Worm (Caenorhabditis elegans) whole organism, L4 larva: Measurements from ENCODE around the gene wbp-2.

Source experiments
- F10B5.3 ChIP-seq: sonication (generic microtip); optimal IDR thresholded peaks from 2 replicates; lab custom pipeline; 2016; ENCODE audit warnings: mild to moderate bottlenecking, missing genetic modification characterization, missing compliant biosample characterization
- F26F4.8 ChIP-seq: fragments of 200-800 bp; sonication (Bioruptor generic); conservative IDR thresholded peaks from 2 replicates; pipeline ENCODE4 v1.3.6; 2022; ENCODE audit warnings: missing genetic modification characterization, missing compliant biosample characterization
- F49E8.2 ChIP-seq: sonication (generic microtip); optimal IDR thresholded peaks from 2 replicates; lab custom pipeline; 2016; ENCODE audit warnings: missing compliant biosample characterization, mild to moderate bottlenecking, missing genetic modification characterization, borderline replicate concordance
- Y105C5A.15 ChIP-seq: fragments of 200-800 bp; sonication (Bioruptor generic); IDR thresholded peaks from 2 replicates; pipeline ENCODE4 v1.3.6; 2022; ENCODE audit warnings: missing genetic modification characterization, missing compliant biosample characterization
- Y75B8A.6 ChIP-seq: fragments of 200-800 bp; sonication (Bioruptor generic); IDR thresholded peaks from 2 replicates; pipeline ENCODE4 v1.3.6; 2022; ENCODE audit warnings: missing genetic modification reagents, missing genetic modification characterization, missing compliant biosample characterization
- ZK337.2 ChIP-seq: fragments of 200-800 bp; sonication (Bioruptor generic); IDR thresholded peaks from 2 replicates; pipeline ENCODE4 v1.3.6; 2022; ENCODE audit warnings: missing genetic modification reagents, missing genetic modification characterization, missing compliant biosample characterization
- aha-1 ChIP-seq: fragments of 150-350 bp; peaks from one replicate; lab custom pipeline; 2014; ENCODE audit warnings: missing biosample characterization, missing genetic modification characterization
- ceh-28 ChIP-seq: fragments of 150-350 bp; optimal IDR thresholded peaks from 2 replicates; lab custom pipeline; 2014; ENCODE audit warnings: missing biosample characterization, missing genetic modification reagents, missing genetic modification characterization
- ceh-62 ChIP-seq: sonication (generic microtip); optimal IDR thresholded peaks from 2 replicates; lab custom pipeline; 2017; ENCODE audit warnings: missing biosample characterization, missing genetic modification characterization
- ces-1 ChIP-seq: fragments of 150-350 bp; sonication (generic microtip); optimal IDR thresholded peaks from 4 replicates; lab custom pipeline; 2014; ENCODE audit warnings: missing biosample characterization, missing genetic modification reagents, missing genetic modification characterization
- ctbp-1 ChIP-seq: fragments of 200-800 bp; sonication (Bioruptor generic); IDR thresholded peaks from 2 replicates; pipeline ENCODE4 v1.3.6; 2022; ENCODE audit warnings: missing genetic modification reagents, missing genetic modification characterization, missing compliant biosample characterization
- daf-8 ChIP-seq: fragments of 200-800 bp; sonication (Bioruptor generic); IDR thresholded peaks from 2 replicates; pipeline ENCODE4 v1.3.6; 2022; ENCODE audit warnings: missing genetic modification characterization, missing compliant biosample characterization
- dmd-8 ChIP-seq: fragments of 200-800 bp; sonication (Bioruptor generic); IDR thresholded peaks from 2 replicates; pipeline ENCODE4 v1.3.6; 2022; ENCODE audit warnings: missing genetic modification characterization, missing compliant biosample characterization
- dmd-9 ChIP-seq: fragments of 200-800 bp; sonication (Bioruptor generic); IDR thresholded peaks from 2 replicates; pipeline ENCODE4 v1.3.6; 2022; ENCODE audit warnings: missing genetic modification reagents, missing genetic modification characterization, missing compliant biosample characterization
- dpl-1 ChIP-seq: fragments of 150-350 bp; optimal IDR thresholded peaks from 2 replicates; lab custom pipeline; 2014; ENCODE audit warnings: missing biosample characterization, missing genetic modification reagents, missing genetic modification characterization
- egl-27 ChIP-seq: sonication (generic microtip); optimal IDR thresholded peaks from 3 replicates; lab custom pipeline; 2017; ENCODE audit warnings: missing biosample characterization, missing genetic modification reagents, missing genetic modification characterization
- fos-1 ChIP-seq: fragments of 150-350 bp; optimal IDR thresholded peaks from 2 replicates; lab custom pipeline; 2014; ENCODE audit warnings: missing biosample characterization, missing genetic modification characterization
- gei-8 ChIP-seq: fragments of 200-800 bp; sonication (Bioruptor generic); optimal IDR thresholded peaks from 2 replicates; lab custom pipeline; 2018; ENCODE audit warnings: mild to moderate bottlenecking, missing genetic modification characterization, missing compliant biosample characterization
- hif-1 ChIP-seq, 2 experiments: sonication (generic microtip); optimal IDR thresholded peaks; 2 replicates each; lab custom pipeline; 2016 to 2017; ENCODE audit warnings: missing compliant biosample characterization in 2 of 2, missing genetic modification characterization in 2 of 2, missing genetic modification reagents in 2 of 2, missing genotype in 2 of 2, mild to moderate bottlenecking in 1 of 2
- hlh-30 ChIP-seq: sonication (generic microtip); optimal IDR thresholded peaks from 2 replicates; lab custom pipeline; 2017; ENCODE audit warnings: antibody characterized with exemption, mild to moderate bottlenecking, missing genetic modification characterization, missing compliant biosample characterization; ENCODE audit not compliant: insufficient read depth
- hmg-1.1 ChIP-seq: fragments of 200-800 bp; sonication (Bioruptor generic); IDR thresholded peaks from 2 replicates; pipeline ENCODE4 v1.3.6; 2022; ENCODE audit warnings: missing genetic modification reagents, missing genetic modification characterization, missing compliant biosample characterization
- lim-7 ChIP-seq: fragments of 200-800 bp; sonication (Bioruptor generic); IDR thresholded peaks from 2 replicates; pipeline ENCODE4 v1.3.6; 2022; ENCODE audit warnings: missing genetic modification characterization, missing compliant biosample characterization
- lin-38 ChIP-seq: fragments of 200-800 bp; sonication (Bioruptor generic); IDR thresholded peaks from 2 replicates; pipeline ENCODE4 v1.3.6; 2022; ENCODE audit warnings: missing genetic modification reagents, missing genetic modification characterization, missing compliant biosample characterization
- lin-39 ChIP-seq: fragments of 150-350 bp; optimal IDR thresholded peaks from 2 replicates; lab custom pipeline; 2014; ENCODE audit warnings: missing biosample characterization, missing genetic modification reagents, missing genetic modification characterization
- lsy-2 ChIP-seq, 2 experiments: fragments of 150-350 bp in 1 of 2; sonication (generic microtip) in 1 of 2; optimal IDR thresholded peaks; 2 replicates each; lab custom pipeline; 2014 to 2017; ENCODE audit warnings: missing biosample characterization in 2 of 2, missing genetic modification characterization in 2 of 2
- mdl-1 ChIP-seq, 2 experiments: fragments of 150-350 bp in 1 of 2; sonication (generic microtip) in 1 of 2; optimal IDR thresholded peaks; 2 replicates each; lab custom pipeline; 2014 to 2017; ENCODE audit warnings: missing biosample characterization in 2 of 2, missing genetic modification characterization in 2 of 2
- mep-1 ChIP-seq: fragments of 150-350 bp; sonication (generic microtip); optimal IDR thresholded peaks from 3 replicates; lab custom pipeline; 2014; ENCODE audit warnings: missing biosample characterization, missing genetic modification characterization
- nhr-102 ChIP-seq: sonication (generic microtip); optimal IDR thresholded peaks from 2 replicates; lab custom pipeline; 2016; ENCODE audit warnings: mild to moderate bottlenecking, missing genetic modification characterization, moderate library complexity, missing compliant biosample characterization
- nhr-11 ChIP-seq: fragments of 150-350 bp; optimal IDR thresholded peaks from 2 replicates; lab custom pipeline; 2014; ENCODE audit warnings: missing biosample characterization, missing genetic modification characterization
- nhr-28 ChIP-seq: fragments of 150-350 bp; optimal IDR thresholded peaks from 2 replicates; lab custom pipeline; 2014; ENCODE audit warnings: missing biosample characterization, missing genetic modification characterization
- nhr-41 ChIP-seq: fragments of 200-800 bp; sonication (Bioruptor generic); IDR thresholded peaks from 2 replicates; pipeline ENCODE4 v1.3.6; 2022; ENCODE audit warnings: missing genetic modification reagents, missing genetic modification characterization, missing compliant biosample characterization
- nhr-42 ChIP-seq: fragments of 200-800 bp; sonication (Bioruptor generic); IDR thresholded peaks from 2 replicates; pipeline ENCODE4 v1.3.6; 2022; ENCODE audit warnings: missing genetic modification characterization, missing compliant biosample characterization
- php-3 ChIP-seq: fragments of 200-800 bp; sonication (Bioruptor generic); IDR thresholded peaks from 2 replicates; pipeline ENCODE4 v1.3.6; 2022; ENCODE audit warnings: missing genetic modification reagents, missing genetic modification characterization, missing compliant biosample characterization
- saeg-2 ChIP-seq: fragments of 200-800 bp; sonication (Bioruptor generic); IDR thresholded peaks from 2 replicates; pipeline ENCODE4 v1.3.6; 2022; ENCODE audit warnings: missing genetic modification reagents, missing genetic modification characterization, missing compliant biosample characterization
- sdz-12 ChIP-seq: fragments of 200-800 bp; sonication (Bioruptor generic); optimal IDR thresholded peaks from 2 replicates; lab custom pipeline; 2018; ENCODE audit warnings: mild to moderate bottlenecking, missing genetic modification characterization, missing compliant biosample characterization
- skn-1 ChIP-seq: fragments of 150-350 bp; optimal IDR thresholded peaks from 2 replicates; lab custom pipeline; 2014; ENCODE audit warnings: missing biosample characterization, missing genetic modification characterization
- spr-3 ChIP-seq: fragments of 200-800 bp; sonication (Bioruptor generic); optimal IDR thresholded peaks from 2 replicates; lab custom pipeline; 2018; ENCODE audit warnings: mild to moderate bottlenecking, missing genetic modification characterization, missing compliant biosample characterization
- tag-97 ChIP-seq: fragments of 200-800 bp; sonication (Bioruptor generic); IDR thresholded peaks from 2 replicates; pipeline ENCODE4 v1.3.6; 2022; ENCODE audit warnings: missing genetic modification characterization, missing compliant biosample characterization
- tra-1 ChIP-seq: fragments of 200-800 bp; sonication (Bioruptor generic); IDR thresholded peaks from 2 replicates; pipeline ENCODE4 v1.3.6; 2022; ENCODE audit warnings: missing genetic modification reagents, missing genetic modification characterization, missing compliant biosample characterization
- unc-130 ChIP-seq: sonication (generic microtip); optimal IDR thresholded peaks from 2 replicates; lab custom pipeline; 2016; ENCODE audit warnings: missing genetic modification reagents, missing genetic modification characterization, missing compliant biosample characterization
- unc-39 ChIP-seq: sonication (generic microtip); optimal IDR thresholded peaks from 2 replicates; lab custom pipeline; 2017; ENCODE audit warnings: missing biosample characterization, missing genetic modification characterization
- unc-62 ChIP-seq, 3 experiments: fragments of 150-350 bp in 1 of 3; sonication (generic microtip); optimal IDR thresholded peaks in 2 of 3; peaks in 1 of 3; 1 replicate in 1 of 3; 2 replicates in 2 of 3; lab custom pipeline; 2014 to 2017; ENCODE audit warnings: missing biosample characterization in 3 of 3, missing genetic modification characterization in 3 of 3, missing genetic modification reagents in 3 of 3, missing genotype in 1 of 3
- zfp-2 ChIP-seq: sonication (generic microtip); optimal IDR thresholded peaks from 2 replicates; lab custom pipeline; 2016; ENCODE audit warnings: mild to moderate bottlenecking, missing genetic modification characterization, missing compliant biosample characterization
- zip-2 ChIP-seq: fragments of 150-350 bp; optimal IDR thresholded peaks from 2 replicates; lab custom pipeline; 2014; ENCODE audit warnings: missing biosample characterization, missing genetic modification characterization
- ztf-11 ChIP-seq: fragments of 150-350 bp; optimal IDR thresholded peaks from 2 replicates; lab custom pipeline; 2014; ENCODE audit warnings: missing biosample characterization, missing genetic modification characterization
- ztf-7 ChIP-seq: fragments of 150-350 bp; optimal IDR thresholded peaks from 2 replicates; lab custom pipeline; 2014; ENCODE audit warnings: missing biosample characterization, missing genetic modification characterization

The wbp-2 gene

DNA sequence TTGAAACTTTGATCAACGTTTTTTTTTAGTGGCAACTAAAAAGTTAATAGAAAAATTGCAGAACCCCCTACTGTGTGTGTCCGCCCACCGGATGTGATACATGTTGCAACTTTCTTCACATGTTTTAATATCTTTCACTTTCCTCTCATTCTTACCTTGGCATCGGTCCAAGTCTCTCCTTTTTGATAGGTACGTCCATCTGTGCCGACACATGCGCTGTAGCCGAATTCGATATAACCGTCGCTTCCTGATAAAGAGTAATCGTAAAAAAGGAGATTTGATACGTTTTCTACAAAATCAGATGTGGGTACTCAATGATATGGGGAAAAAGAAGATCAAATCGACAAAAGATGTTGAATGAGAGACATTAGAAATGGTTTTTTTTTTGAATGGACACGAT is 15.5 kb downstream of the wbp-2 start:
- TF ChIP-seq nhr-28, result peak; percentile 39
- TF ChIP-seq php-3 (GFP tag; lab: Robert Waterston, UW), result no peak
- no peak for TF ChIP-seq nhr-41 (GFP tag; lab: Robert Waterston, UW)
- no peak for TF ChIP-seq ces-1 (GFP tag; lab: Kevin White, UChicago)
- no peak for TF ChIP-seq sdz-12 (GFP tag; lab: Kevin White, UChicago)
- peak; percentile 37 for TF ChIP-seq aha-1
- TF ChIP-seq ztf-7 (tag; lab: Kevin White, UChicago), result no peak
- no peak for TF ChIP-seq hif-1 (tag; optimal IDR thresholded peaks at IDR 0.05; lab: Kevin White, UChicago)
- no peak for TF ChIP-seq gei-8 (GFP tag; lab: Kevin White, UChicago)

DNA sequence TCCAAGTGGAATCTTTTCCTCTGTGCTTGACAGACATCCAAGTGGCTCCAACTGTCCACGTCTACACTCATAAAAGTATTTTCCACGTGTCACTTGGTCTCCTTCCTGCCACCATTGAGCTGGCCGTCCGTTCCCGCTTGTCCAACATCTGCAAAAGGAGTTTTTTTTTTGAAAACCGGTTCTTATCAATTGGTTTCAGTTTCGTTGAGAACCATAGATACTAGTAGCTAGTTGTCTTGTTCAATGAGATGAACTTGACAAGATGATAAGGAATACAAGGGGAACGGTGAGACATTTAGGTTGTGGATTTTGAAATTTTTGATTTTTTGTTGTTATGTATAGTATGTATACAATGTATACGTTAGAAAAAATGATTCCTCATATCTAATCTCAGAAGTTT is 16.2 kb downstream of the wbp-2 start:
- TF ChIP-seq lim-7, result no peak
- no peak for TF ChIP-seq Y75B8A.6 (GFP tag; lab: Robert Waterston, UW)
- TF ChIP-seq ZK337.2, result no peak
- TF ChIP-seq lin-38 (GFP tag; lab: Robert Waterston, UW), result no peak
- TF ChIP-seq hlh-30 (tag; lab: Kevin White, UChicago), result no peak
- no peak for TF ChIP-seq ceh-62
- TF ChIP-seq unc-130, result no peak
- TF ChIP-seq ztf-11 (tag; lab: Kevin White, UChicago), result no peak
- no peak for TF ChIP-seq nhr-42
- TF ChIP-seq F49E8.2 (tag; lab: Kevin White, UChicago), result no peak
- TF ChIP-seq ceh-28 (tag; lab: Kevin White, UChicago), result no peak
- TF ChIP-seq nhr-11 (tag; lab: Kevin White, UChicago), result no peak
- TF ChIP-seq dpl-1 (GFP tag; lab: Kevin White, UChicago), result no peak
- TF ChIP-seq mep-1, result no peak
- no peak for TF ChIP-seq skn-1 (tag; lab: Kevin White, UChicago)
- no peak for TF ChIP-seq lin-39

DNA sequence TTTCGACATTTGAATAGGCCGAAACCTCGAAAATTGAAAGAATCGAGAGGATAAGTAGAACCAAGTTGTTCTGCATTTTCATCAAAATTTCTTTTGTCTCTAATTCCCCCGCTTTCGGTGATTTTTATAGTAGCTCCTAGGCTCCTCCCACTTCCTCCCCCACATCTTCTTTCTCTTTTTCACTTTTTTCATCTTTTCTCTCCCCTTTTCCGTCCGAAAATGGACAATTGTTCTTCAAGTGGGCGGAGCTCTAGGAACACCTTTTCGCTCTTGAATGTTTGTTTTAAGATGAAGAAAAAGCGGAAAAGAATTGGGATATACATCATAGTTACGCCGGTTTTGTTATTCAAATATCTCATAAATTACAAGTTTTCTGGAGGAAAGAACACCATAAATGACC is 16.9 kb downstream of the wbp-2 start, which contains the start of gene F42A8.1:
Gene F42A8.1, minus strand, starts transcription at position 101 of the 400 bp plus-strand sequence.
- TF ChIP-seq lim-7, result no peak
- TF ChIP-seq daf-8 (GFP tag; lab: Robert Waterston, UW), result no peak
- no peak for TF ChIP-seq saeg-2 (GFP tag; lab: Robert Waterston, UW)
- TF ChIP-seq hmg-1.1 (GFP tag; lab: Robert Waterston, UW), result no peak
- TF ChIP-seq hlh-30 (tag; lab: Kevin White, UChicago), result no peak
- TF ChIP-seq unc-130, result no peak
- no peak for TF ChIP-seq fos-1

DNA sequence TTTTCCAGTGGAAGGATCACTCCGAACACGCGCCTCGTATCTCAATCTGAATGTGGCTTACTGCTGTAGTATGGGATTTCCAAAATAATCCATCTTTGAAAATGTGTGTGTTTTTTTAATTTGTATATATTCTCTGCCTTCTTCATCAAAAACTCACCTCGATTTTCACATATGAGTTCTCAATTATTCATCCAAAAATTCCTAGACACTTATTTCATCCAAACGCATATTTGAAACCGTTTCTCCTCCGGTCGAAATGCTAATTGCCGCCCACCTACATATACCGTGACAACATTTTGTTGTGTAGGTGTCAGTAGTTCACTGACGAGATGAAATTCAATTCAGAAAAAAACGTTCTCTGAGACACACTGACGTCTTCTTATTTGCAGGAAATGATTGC is 17.9 kb downstream of the wbp-2 start:
- TF ChIP-seq tag-97 (GFP tag; lab: Robert Waterston, UW) (no peak), unc-62 (GFP tag; optimal IDR thresholded peaks at IDR 0.05 in 1 of 2; lab: Kevin White, UChicago) (peak in 1 of 2 experiments; percentile 96), unc-62 (tag; optimal IDR thresholded peaks at IDR 0.05; lab: Kevin White, UChicago) (no peak)
- TF ChIP-seq, all 104 proteins: peak for 1

- TF ChIP-seq mdl-1 (tag; optimal IDR thresholded peaks at IDR 0.05; lab: Kevin White, UChicago), result no peak
- TF ChIP-seq zfp-2 (tag; lab: Kevin White, UChicago), result no peak
- TF ChIP-seq dmd-8 (GFP tag; lab: Robert Waterston, UW), result no peak
- no peak for TF ChIP-seq nhr-28
- TF ChIP-seq spr-3 (GFP tag; lab: Kevin White, UChicago), result no peak
- no peak for TF ChIP-seq F10B5.3 (tag; lab: Kevin White, UChicago)
- no peak for TF ChIP-seq nhr-102 (tag; lab: Kevin White, UChicago)
- no peak for TF ChIP-seq nhr-42
- TF ChIP-seq tra-1, result no peak
- no peak for TF ChIP-seq dmd-9 (GFP tag; lab: Robert Waterston, UW)
- no peak for TF ChIP-seq ztf-7 (tag; lab: Kevin White, UChicago)
- no peak for TF ChIP-seq Y105C5A.15
- no peak for TF ChIP-seq nhr-41 (GFP tag; lab: Robert Waterston, UW)
- TF ChIP-seq tag-97 (GFP tag; lab: Robert Waterston, UW), result no peak
- TF ChIP-seq ctbp-1 (GFP tag; lab: Robert Waterston, UW), result no peak
- no peak for TF ChIP-seq zip-2
- no peak for TF ChIP-seq egl-27
- TF ChIP-seq lsy-2 (tag; optimal IDR thresholded peaks at IDR 0.05; lab: Kevin White, UChicago), result peak in 1 of 2 experiments; percentile 41
- TF ChIP-seq unc-39 (tag; lab: Kevin White, UChicago), result no peak
- TF ChIP-seq F26F4.8 (GFP tag; lab: Robert Waterston, UW), result no peak
- no peak for TF ChIP-seq ces-1 (GFP tag; lab: Kevin White, UChicago)
Measured at ce11 chrII:9352669-9353068, 23.1 kb downstream of the wbp-2 start, which contains the start of the genes sdhb-1 and cup-15. Gene sdhb-1 (minus strand): TSS chrII:9352731. Gene cup-15 (plus strand): TSS chrII:9353000.
